Fruit fly (Drosophila melanogaster): ENCODE measurements around the gene CG10702.

DNA sequence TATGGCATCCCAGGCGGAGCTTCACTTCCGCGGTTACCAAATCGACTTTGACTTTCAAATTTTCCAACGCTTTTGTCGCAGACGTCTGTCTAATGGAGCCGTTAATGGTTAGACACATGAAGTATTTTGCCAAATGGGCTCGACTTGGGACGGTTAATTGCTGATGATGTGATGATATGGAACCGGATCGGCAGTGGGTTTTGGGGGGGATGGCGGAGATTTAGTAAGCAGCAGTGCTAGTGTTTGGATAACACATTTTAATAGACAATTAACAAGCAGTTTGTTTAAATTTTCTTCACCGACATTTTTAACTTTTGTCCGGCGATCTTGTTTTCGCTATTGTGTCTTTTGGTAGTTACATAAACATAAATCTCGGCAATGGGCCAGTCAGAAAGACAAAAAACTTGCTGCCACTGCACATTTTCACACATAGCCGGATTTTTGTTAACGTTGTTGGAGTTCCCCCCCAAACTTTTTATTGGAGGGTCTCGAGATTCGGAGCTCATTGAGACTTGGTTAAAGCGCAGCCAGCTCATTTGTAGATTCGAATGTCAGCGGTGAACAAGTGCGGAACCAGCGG lies 40.1 kb upstream of the CG10702 start, which contains the start of gene amd:
- TF ChIP-seq EcR (GFP tag; optimal IDR thresholded peaks at IDR 0.05), result no peak
- TF ChIP-seq CG8301 (tag; optimal IDR thresholded peaks at IDR 0.05), result no peak
- TF ChIP-seq CG13204 (GFP tag; optimal IDR thresholded peaks at IDR 0.05), result no peak
- TF ChIP-seq CG15710 (tag; optimal IDR thresholded peaks at IDR 0.05), result no peak
- no peak for TF ChIP-seq fd96Ca (GFP tag; IDR thresholded peaks at IDR 0.05)
- TF ChIP-seq Pif1A (GFP tag; optimal IDR thresholded peaks at IDR 0.05), result no peak
- no peak for TF ChIP-seq CG9948 (tag; optimal IDR thresholded peaks at IDR 0.05)
- no peak for TF ChIP-seq Pif1B (GFP tag; optimal IDR thresholded peaks at IDR 0.05)

Data from whole organism, pupa.